Fruit fly (Drosophila melanogaster) whole organism, pupa: ENCODE measurements around the gene Sgs8.

Source experiments
- CG10348 ChIP-seq: fragments of 200-800 bp; sonication (Bioruptor generic); IDR thresholded peaks from 2 replicates; pipeline ENCODE4 v1.3.6; 2022; ENCODE audit warnings: missing biosample characterization, missing genetic modification characterization
- CG12605 ChIP-seq: fragments of 200-800 bp; sonication (Bioruptor generic); IDR thresholded peaks from 2 replicates; pipeline ENCODE4 v1.3.6; 2022; ENCODE audit warnings: missing biosample characterization, missing genetic modification characterization
- CG15710 ChIP-seq: fragments of 200-800 bp; sonication (Bioruptor generic); optimal IDR thresholded peaks from 2 replicates; lab custom pipeline; 2018; ENCODE audit warnings: missing biosample characterization, mild to moderate bottlenecking, missing genetic modification characterization, moderate library complexity
- CG17806 ChIP-seq: fragments of 200-800 bp; sonication (Bioruptor generic); optimal IDR thresholded peaks from 2 replicates; lab custom pipeline; 2018; ENCODE audit warnings: missing biosample characterization, mild to moderate bottlenecking, missing genetic modification characterization, moderate library complexity
- CG32121 ChIP-seq: fragments of 200-800 bp; sonication (Bioruptor generic); IDR thresholded peaks from 2 replicates; pipeline ENCODE4 v1.3.6; 2022; ENCODE audit warnings: missing biosample characterization, missing genetic modification characterization
- CG4496 ChIP-seq: fragments of 200-800 bp; sonication (Bioruptor generic); IDR thresholded peaks from 3 replicates; pipeline ENCODE4 v1.3.6; 2022; ENCODE audit warnings: missing biosample characterization, missing genetic modification characterization
- CG8159 ChIP-seq: fragments of 200-800 bp; sonication (Bioruptor generic); optimal IDR thresholded peaks from 3 replicates; lab custom pipeline; 2018; ENCODE audit warnings: missing biosample characterization, mild to moderate bottlenecking, missing genetic modification characterization, moderate library complexity
- Pif1A ChIP-seq: fragments of 200-800 bp; sonication (Bioruptor generic); optimal IDR thresholded peaks from 3 replicates; lab custom pipeline; 2016; ENCODE audit warnings: missing biosample characterization, missing genetic modification characterization
- Pif1B ChIP-seq: fragments of 200-800 bp; sonication (Bioruptor generic); optimal IDR thresholded peaks from 3 replicates; lab custom pipeline; 2016; ENCODE audit warnings: missing biosample characterization, missing genetic modification characterization
- Snoo ChIP-seq: fragments of 200-800 bp; sonication (Bioruptor generic); optimal IDR thresholded peaks from 3 replicates; lab custom pipeline; 2017; ENCODE audit warnings: missing biosample characterization, mild to moderate bottlenecking, missing genetic modification characterization, inconsistent platforms

DNA sequence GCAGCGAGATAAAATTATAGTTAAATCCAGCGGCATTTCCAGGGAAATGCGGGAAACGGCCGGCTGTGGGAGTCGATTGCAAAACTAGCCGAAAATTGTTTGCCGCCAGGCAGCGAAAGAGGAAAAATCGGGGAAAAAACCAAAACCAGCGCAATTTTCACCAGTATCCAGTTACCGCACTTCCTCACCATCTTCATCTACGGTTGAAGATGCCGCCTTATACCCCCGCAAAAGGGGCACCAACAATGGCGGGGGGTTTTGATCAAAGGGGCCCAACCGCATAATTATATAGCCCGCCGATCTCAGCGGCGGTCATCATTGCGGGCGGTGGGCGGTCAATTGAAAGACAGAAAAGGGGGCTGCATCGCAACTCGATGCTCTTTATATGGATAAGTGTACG lies 38.8 kb upstream of the Sgs8 start:
- TF ChIP-seq CG12605 = no peak
- no peak for TF ChIP-seq CG15710 (tag; lab: Kevin White, UChicago)
- TF ChIP-seq CG10348 (GFP tag; lab: Robert Waterston, UW) = no peak
- TF ChIP-seq CG17806 (tag; lab: Kevin White, UChicago) = no peak
- no peak for TF ChIP-seq CG4496
- TF ChIP-seq Pif1A = no peak
- TF ChIP-seq CG32121 (GFP tag; lab: Robert Waterston, UW) = no peak
- no peak for TF ChIP-seq Snoo
- no peak for TF ChIP-seq Pif1B (GFP tag; lab: Kevin White, UChicago)
- TF ChIP-seq CG8159 (tag; lab: Kevin White, UChicago) = no peak
